Fruit fly (Drosophila melanogaster) whole organism, pupa: Measurements from ENCODE around the gene MtnA.

Experiments used
- CG10348 ChIP-seq: fragments of 200-800 bp; sonication (Bioruptor generic); IDR thresholded peaks from 2 replicates; pipeline ENCODE4 v1.3.6; 2022; ENCODE audit warnings: missing biosample characterization, missing genetic modification characterization
- CG12605 ChIP-seq: fragments of 200-800 bp; sonication (Bioruptor generic); IDR thresholded peaks from 2 replicates; pipeline ENCODE4 v1.3.6; 2022; ENCODE audit warnings: missing biosample characterization, missing genetic modification characterization
- CG13204 ChIP-seq: fragments of 200-800 bp; sonication (Bioruptor generic); optimal IDR thresholded peaks from 2 replicates; lab custom pipeline; 2018; ENCODE audit warnings: missing biosample characterization, mild to moderate bottlenecking, missing genetic modification characterization, moderate library complexity
- CG14655 ChIP-seq: fragments of 200-800 bp; sonication (Bioruptor generic); optimal IDR thresholded peaks from 3 replicates; lab custom pipeline; 2017; ENCODE audit warnings: mild to moderate bottlenecking, missing biosample characterization, missing genetic modification reagents, missing genetic modification characterization
- CG15710 ChIP-seq: fragments of 200-800 bp; sonication (Bioruptor generic); optimal IDR thresholded peaks from 2 replicates; lab custom pipeline; 2018; ENCODE audit warnings: missing biosample characterization, mild to moderate bottlenecking, missing genetic modification characterization, moderate library complexity
- CG17806 ChIP-seq: fragments of 200-800 bp; sonication (Bioruptor generic); optimal IDR thresholded peaks from 2 replicates; lab custom pipeline; 2018; ENCODE audit warnings: missing biosample characterization, mild to moderate bottlenecking, missing genetic modification characterization, moderate library complexity
- CG32121 ChIP-seq: fragments of 200-800 bp; sonication (Bioruptor generic); IDR thresholded peaks from 2 replicates; pipeline ENCODE4 v1.3.6; 2022; ENCODE audit warnings: missing biosample characterization, missing genetic modification characterization
- CG34367 ChIP-seq: fragments of 200-800 bp; sonication (Bioruptor generic); optimal IDR thresholded peaks from 2 replicates; lab custom pipeline; 2018; ENCODE audit warnings: missing biosample characterization, mild to moderate bottlenecking, missing genetic modification characterization
- CG4496 ChIP-seq: fragments of 200-800 bp; sonication (Bioruptor generic); IDR thresholded peaks from 3 replicates; pipeline ENCODE4 v1.3.6; 2022; ENCODE audit warnings: missing biosample characterization, missing genetic modification characterization
- CG8159 ChIP-seq: fragments of 200-800 bp; sonication (Bioruptor generic); optimal IDR thresholded peaks from 3 replicates; lab custom pipeline; 2018; ENCODE audit warnings: missing biosample characterization, mild to moderate bottlenecking, missing genetic modification characterization, moderate library complexity
- CG8301 ChIP-seq: fragments of 200-800 bp; sonication (Bioruptor generic); optimal IDR thresholded peaks from 2 replicates; lab custom pipeline; 2018; ENCODE audit warnings: missing biosample characterization, mild to moderate bottlenecking, missing genetic modification characterization
- CG9948 ChIP-seq: fragments of 200-800 bp; sonication (Bioruptor generic); optimal IDR thresholded peaks from 2 replicates; lab custom pipeline; 2018; ENCODE audit warnings: missing biosample characterization, mild to moderate bottlenecking, missing genetic modification characterization, moderate library complexity
- D1 ChIP-seq: fragments of 200-800 bp; sonication (Bioruptor generic); optimal IDR thresholded peaks from 2 replicates; lab custom pipeline; 2018; ENCODE audit warnings: missing biosample characterization, mild to moderate bottlenecking, missing genetic modification characterization, moderate library complexity
- EcR ChIP-seq: fragments of 200-800 bp; sonication (Bioruptor generic); optimal IDR thresholded peaks from 3 replicates; lab custom pipeline; 2019; ENCODE audit warnings: missing biosample characterization, missing genetic modification characterization, mild to moderate bottlenecking, moderate library complexity, missing genetic modification reagents
- Ets98B ChIP-seq: fragments of 200-800 bp; sonication (Bioruptor generic); IDR thresholded peaks from 2 replicates; pipeline ENCODE4 v1.3.6; 2022; ENCODE audit warnings: missing biosample characterization, missing genetic modification characterization
- Pif1A ChIP-seq: fragments of 200-800 bp; sonication (Bioruptor generic); optimal IDR thresholded peaks from 3 replicates; lab custom pipeline; 2016; ENCODE audit warnings: missing biosample characterization, missing genetic modification characterization
- Pif1B ChIP-seq: fragments of 200-800 bp; sonication (Bioruptor generic); optimal IDR thresholded peaks from 3 replicates; lab custom pipeline; 2016; ENCODE audit warnings: missing biosample characterization, missing genetic modification characterization
- Snoo ChIP-seq: fragments of 200-800 bp; sonication (Bioruptor generic); optimal IDR thresholded peaks from 3 replicates; lab custom pipeline; 2017; ENCODE audit warnings: missing biosample characterization, mild to moderate bottlenecking, missing genetic modification characterization, inconsistent platforms
- fd96Ca ChIP-seq: fragments of 200-800 bp; sonication (Bioruptor generic); IDR thresholded peaks from 3 replicates; pipeline ENCODE4 v1.3.6; 2022; ENCODE audit warnings: missing biosample characterization, missing genetic modification characterization
- gl ChIP-seq: fragments of 200-800 bp; sonication (Bioruptor generic); optimal IDR thresholded peaks from 2 replicates; lab custom pipeline; 2018; ENCODE audit warnings: missing biosample characterization, mild to moderate bottlenecking, missing genetic modification characterization
- rn ChIP-seq: fragments of 200-800 bp; sonication (Bioruptor generic); IDR thresholded peaks from 2 replicates; pipeline ENCODE4 v1.3.6; 2022; ENCODE audit warnings: missing biosample characterization, missing genetic modification characterization

The MtnA gene

dm6 chr3R:9762955-9763931, 20.9 kb downstream of the MtnA start, which contains the start of the genes Snap24 and CG8478:
Gene Snap24 (minus strand): TSS chr3R:9763150.
Gene CG8478 (plus strand): TSS chr3R:9763650.
- peak; percentile 12 for TF ChIP-seq Snoo (tag; lab: Kevin White, UChicago)
- TF ChIP-seq rn: no peak
- peak; percentile 28 for TF ChIP-seq CG9948 (tag; lab: Kevin White, UChicago)

dm6 chr3R:9759360-9760191, 24.6 kb downstream of the MtnA start, which contains the start of gene Mpi:
Gene Mpi (plus strand): TSS chr3R:9759622.
- TF ChIP-seq CG4496 (GFP tag; lab: Robert Waterston, UW): peak; percentile 35; the same call in 1 of the 3 replicates
- peak; percentile 64 for TF ChIP-seq EcR (GFP tag; lab: Kevin White, UChicago)
- peak; percentile 33 for TF ChIP-seq Snoo (tag; lab: Kevin White, UChicago)
- no peak for TF ChIP-seq CG10348
- peak; percentile 18 for TF ChIP-seq CG17806

dm6 chr3R:9756187-9756586, 28.0 kb downstream of the MtnA start, which contains the start of the genes Alg12 and Rpt3R:
Gene Alg12 (plus strand): TSS chr3R:9756491.
Gene Rpt3R (minus strand): TSS chr3R:9756510.
- TF ChIP-seq rn: no peak
- no peak for TF ChIP-seq CG17806
- TF ChIP-seq D1 (tag; lab: Kevin White, UChicago): no peak
- peak; percentile 54 for TF ChIP-seq EcR (GFP tag; lab: Kevin White, UChicago)
- TF ChIP-seq, all 21 proteins: peak for 1

dm6 chr3R:9754487-9754886, 29.7 kb downstream of the MtnA start, which contains the start of gene Tti1:
Gene Tti1 (minus strand): TSS chr3R:9754686.
- TF ChIP-seq rn (no peak), Ets98B (no peak), Pif1B (GFP tag; lab: Kevin White, UChicago) (no peak), CG4496 (GFP tag; lab: Robert Waterston, UW) (no peak), gl (tag; lab: Kevin White, UChicago) (no peak), CG12605 (GFP tag; lab: Robert Waterston, UW) (no peak), Pif1A (GFP tag; lab: Kevin White, UChicago) (no peak)

dm6 chr3R:9747900-9748663, 36.1 kb downstream of the MtnA start:
- TF ChIP-seq CG10348 (no peak), CG12605 (GFP tag; lab: Robert Waterston, UW) (no peak), CG14655 (GFP tag; lab: Kevin White, UChicago) (no peak), D1 (tag; lab: Kevin White, UChicago) (no peak), Pif1B (GFP tag; lab: Kevin White, UChicago) (no peak), CG9948 (tag; lab: Kevin White, UChicago) (no peak), Ets98B (no peak), CG8301 (tag; lab: Kevin White, UChicago) (no peak), CG34367 (tag; lab: Kevin White, UChicago) (no peak), Pif1A (GFP tag; lab: Kevin White, UChicago) (no peak)

dm6 chr3R:9747875-9747899, 36.5 kb downstream of the MtnA start, which contains the start of gene PpD3:
Gene PpD3 (plus strand): TSS chr3R:9747875.
- TF ChIP-seq Pif1B (GFP tag; lab: Kevin White, UChicago) (no peak), EcR (GFP tag; lab: Kevin White, UChicago) (no peak), CG12605 (GFP tag; lab: Robert Waterston, UW) (no peak), CG14655 (GFP tag; lab: Kevin White, UChicago) (no peak), Snoo (tag; lab: Kevin White, UChicago) (no peak), CG32121 (GFP tag; lab: Robert Waterston, UW) (no peak), D1 (tag; lab: Kevin White, UChicago) (no peak), CG17806 (no peak), gl (tag; lab: Kevin White, UChicago) (no peak)

dm6 chr3R:9747272-9747874, 36.8 kb downstream of the MtnA start, which contains the start of gene CG12948:
Gene CG12948 (minus strand): TSS chr3R:9747744.
- peak; percentile 24 for TF ChIP-seq CG9948 (tag; lab: Kevin White, UChicago)
- peak; percentile 53 for TF ChIP-seq CG15710 (tag; lab: Kevin White, UChicago)
- TF ChIP-seq Ets98B: peak; percentile 35; the same call in 1 of the 2 replicates
- peak; percentile 55 for TF ChIP-seq Snoo (tag; lab: Kevin White, UChicago)
- peak; percentile 51 for TF ChIP-seq EcR (GFP tag; lab: Kevin White, UChicago)
- no peak for TF ChIP-seq CG8159 (tag; lab: Kevin White, UChicago)
- peak; percentile 47; the same call in 1 of the 3 replicates for TF ChIP-seq CG4496 (GFP tag; lab: Robert Waterston, UW)
- TF ChIP-seq rn: no peak
- TF ChIP-seq CG14655 (GFP tag; lab: Kevin White, UChicago): no peak
- TF ChIP-seq CG17806: peak; percentile 23
- TF ChIP-seq CG13204 (GFP tag; lab: Kevin White, UChicago): no peak
- TF ChIP-seq fd96Ca (GFP tag; lab: Robert Waterston, UW): peak; percentile 7; the same call in 1 of the 3 replicates
- no peak for TF ChIP-seq CG12605 (GFP tag; lab: Robert Waterston, UW)
- TF ChIP-seq CG10348: no peak
- no peak for TF ChIP-seq D1 (tag; lab: Kevin White, UChicago)
- peak; percentile 24; the same call in 1 of the 2 replicates for TF ChIP-seq CG32121 (GFP tag; lab: Robert Waterston, UW)
- peak; percentile 29 for TF ChIP-seq gl (tag; lab: Kevin White, UChicago)
- no peak for TF ChIP-seq CG34367 (tag; lab: Kevin White, UChicago)
- no peak for TF ChIP-seq Pif1B (GFP tag; lab: Kevin White, UChicago)
- TF ChIP-seq CG8301 (tag; lab: Kevin White, UChicago): no peak
- TF ChIP-seq Pif1A (GFP tag; lab: Kevin White, UChicago): no peak
